Fruit fly (Drosophila melanogaster) Kc167 (cell line): Measurements from ENCODE around the gene WASp.

Experiments
- Myc ChIP-seq: fragments of >200 bp; optimal IDR thresholded peaks from 2 replicates; lab custom pipeline; 2017; ENCODE audit warnings: missing external identifiers
- psq ChIP-seq: fragments of >200 bp; optimal IDR thresholded peaks from 2 replicates; lab custom pipeline; 2017; ENCODE audit warnings: missing external identifiers
- ttk ChIP-seq: sonication (Bioruptor generic); optimal IDR thresholded peaks from 2 replicates; lab custom pipeline; 2017; ENCODE audit warnings: missing external identifiers

DNA sequence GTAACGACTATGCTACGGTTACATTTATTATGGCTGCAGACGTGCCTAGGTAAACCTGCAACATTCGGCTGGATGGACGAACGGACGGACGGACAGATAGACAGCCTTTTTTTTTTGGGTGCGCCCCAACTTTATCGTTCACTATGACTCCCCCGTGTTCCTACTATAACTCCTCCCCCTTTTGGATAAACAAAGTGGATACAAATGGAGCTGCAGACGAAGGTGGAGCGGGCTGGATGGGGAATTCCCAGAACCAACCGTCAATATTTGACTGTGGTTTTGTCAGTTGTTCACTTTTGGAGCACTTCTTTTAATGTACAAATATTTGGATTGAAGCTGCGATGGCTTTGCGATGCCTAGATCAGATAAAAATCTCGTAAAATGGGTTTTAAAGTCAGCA, 24.3 kb upstream of the WASp start:
- TF ChIP-seq ttk (lab: Kevin White, UChicago) (no peak), psq (no peak), Myc (lab: Kevin White, UChicago) (no peak)
